Fruit fly (Drosophila melanogaster) Kc167 (cell line): ENCODE data around the gene fid.

Experiments
- Sin3A ChIP-seq: fragments of >200 bp; optimal IDR thresholded peaks from 2 replicates; lab custom pipeline; 2018; ENCODE audit warnings: missing external identifiers
- h ChIP-seq: fragments of >200 bp; optimal IDR thresholded peaks from 3 replicates; lab custom pipeline; 2018; ENCODE audit warnings: missing external identifiers
- psq ChIP-seq: fragments of >200 bp; optimal IDR thresholded peaks from 2 replicates; lab custom pipeline; 2017; ENCODE audit warnings: missing external identifiers

dm6 chr3R:26030562-26030961 is 60.7 kb downstream of the fid start:
- TF ChIP-seq h (lab: Kevin White, UChicago) (no peak), psq (lab: Kevin White, UChicago) (no peak), Sin3A (lab: Kevin White, UChicago) (no peak)
